Worm (Caenorhabditis elegans) whole organism, young adult: Measurements from ENCODE around the gene B0212.3.

Source experiments
- B0019.2 ChIP-seq: fragments of 200-800 bp; sonication (Bioruptor generic); conservative IDR thresholded peaks from 2 replicates; pipeline ENCODE4 v1.3.6; 2022; ENCODE audit warnings: missing genetic modification reagents, missing genetic modification characterization, missing compliant biosample characterization
- F10E7.11 ChIP-seq: sonication (generic microtip); optimal IDR thresholded peaks from 2 replicates; lab custom pipeline; 2017; ENCODE audit warnings: mild to moderate bottlenecking, missing genetic modification characterization, moderate library complexity, missing compliant biosample characterization
- F22D6.2 ChIP-seq: sonication (generic microtip); optimal IDR thresholded peaks from 2 replicates; lab custom pipeline; 2016; ENCODE audit warnings: mild to moderate bottlenecking, missing genetic modification characterization, missing compliant biosample characterization
- F23B12.7 ChIP-seq: sonication (generic microtip); optimal IDR thresholded peaks from 2 replicates; lab custom pipeline; 2017; ENCODE audit warnings: missing genetic modification characterization, mild to moderate bottlenecking, missing compliant biosample characterization, antibody characterized with exemption, moderate library complexity; ENCODE audit not compliant: insufficient read depth
- F33H1.4 ChIP-seq: fragments of 200-800 bp; sonication (Bioruptor generic); IDR thresholded peaks from 2 replicates; pipeline ENCODE4 v1.3.6; 2022; ENCODE audit warnings: missing genetic modification reagents, missing genetic modification characterization, missing compliant biosample characterization
- F49E8.2 ChIP-seq: sonication (generic microtip); optimal IDR thresholded peaks from 3 replicates; lab custom pipeline; 2017; ENCODE audit warnings: missing genetic modification characterization, mild to moderate bottlenecking, missing compliant biosample characterization, antibody characterized with exemption, moderate library complexity; ENCODE audit not compliant: insufficient read depth
- F57C9.4 ChIP-seq: sonication (generic microtip); optimal IDR thresholded peaks from 2 replicates; lab custom pipeline; 2017; ENCODE audit warnings: mild to moderate bottlenecking, missing genetic modification characterization, missing compliant biosample characterization
- K12H6.12 ChIP-seq: fragments of 200-800 bp; sonication (Bioruptor generic); optimal IDR thresholded peaks from 2 replicates; lab custom pipeline; 2018; ENCODE audit warnings: mild to moderate bottlenecking, missing genetic modification characterization, missing compliant biosample characterization
- ZK185.1 ChIP-seq: sonication (generic microtip); optimal IDR thresholded peaks from 2 replicates; lab custom pipeline; 2016; ENCODE audit warnings: mild to moderate bottlenecking, missing genetic modification characterization, missing compliant biosample characterization; ENCODE audit not compliant: poor library complexity, severe bottlenecking
- attf-3 ChIP-seq: fragments of 200-800 bp; sonication (Bioruptor generic); conservative IDR thresholded peaks from 2 replicates; pipeline ENCODE4 v1.3.6; 2022; ENCODE audit warnings: missing genetic modification reagents, missing genetic modification characterization, missing compliant biosample characterization
- attf-6 ChIP-seq: fragments of 200-800 bp; sonication (Bioruptor generic); IDR thresholded peaks from 2 replicates; pipeline ENCODE4 v1.3.6; 2022; ENCODE audit warnings: missing genetic modification reagents, missing genetic modification characterization, missing compliant biosample characterization
- cebp-1 ChIP-seq, 2 experiments: fragments of 200-800 bp in 1 of 2; sonication (Bioruptor generic) in 1 of 2; sonication (generic microtip) in 1 of 2; IDR thresholded peaks in 1 of 2; optimal IDR thresholded peaks in 1 of 2; 2 replicates each; pipeline versions ENCODE4 v1.3.6 to Lab custom; 2017 to 2022; ENCODE audit warnings: missing compliant biosample characterization in 2 of 2, missing genetic modification characterization in 2 of 2, mild to moderate bottlenecking in 1 of 2, missing genetic modification reagents in 1 of 2, moderate library complexity in 1 of 2
- ceh-100 ChIP-seq: fragments of 200-800 bp; sonication (Bioruptor generic); IDR thresholded peaks from 2 replicates; pipeline ENCODE4 v1.3.6; 2022; ENCODE audit warnings: missing genetic modification reagents, missing genetic modification characterization, missing compliant biosample characterization
- ceh-27 ChIP-seq: fragments of 200-800 bp; sonication (Bioruptor generic); optimal IDR thresholded peaks from 2 replicates; lab custom pipeline; 2018; ENCODE audit warnings: mild to moderate bottlenecking, missing genetic modification characterization, moderate library complexity, missing compliant biosample characterization
- ceh-40 ChIP-seq: fragments of 200-800 bp; sonication (Bioruptor generic); IDR thresholded peaks from 2 replicates; pipeline ENCODE4 v1.3.6; 2022; ENCODE audit warnings: missing genetic modification characterization, missing compliant biosample characterization
- ceh-91 ChIP-seq: fragments of 200-800 bp; sonication (Bioruptor generic); IDR thresholded peaks from 2 replicates; pipeline ENCODE4 v1.3.6; 2022; ENCODE audit warnings: missing genetic modification reagents, missing genetic modification characterization, missing compliant biosample characterization
- die-1 ChIP-seq: sonication (generic microtip); optimal IDR thresholded peaks from 2 replicates; lab custom pipeline; 2016; ENCODE audit warnings: missing genotype, mild to moderate bottlenecking, missing genetic modification characterization, missing compliant biosample characterization
- dpff-1 ChIP-seq: sonication (generic microtip); optimal IDR thresholded peaks from 2 replicates; lab custom pipeline; 2017; ENCODE audit warnings: mild to moderate bottlenecking, missing genetic modification characterization, missing compliant biosample characterization
- efl-1 ChIP-seq: fragments of 150-350 bp; optimal IDR thresholded peaks from 2 replicates; lab custom pipeline; 2014; ENCODE audit warnings: missing biosample characterization, missing genetic modification reagents, missing genetic modification characterization
- egl-44 ChIP-seq: fragments of 200-800 bp; sonication (Bioruptor generic); IDR thresholded peaks from 2 replicates; pipeline ENCODE4 v1.3.6; 2022; ENCODE audit warnings: missing genetic modification reagents, missing genetic modification characterization, missing compliant biosample characterization
- hmg-1.2 ChIP-seq: fragments of 200-800 bp; sonication (Bioruptor generic); IDR thresholded peaks from 2 replicates; pipeline ENCODE4 v1.3.6; 2022; ENCODE audit warnings: missing genetic modification reagents, missing genetic modification characterization, missing compliant biosample characterization
- hrde-1 ChIP-seq: sonication (generic microtip); optimal IDR thresholded peaks from 2 replicates; lab custom pipeline; 2016; ENCODE audit warnings: missing genetic modification characterization, mild to moderate bottlenecking, missing compliant biosample characterization, moderate library complexity, missing genotype, missing genetic modification reagents, borderline replicate concordance
- lag-1 ChIP-seq: fragments of 200-800 bp; sonication (Bioruptor generic); IDR thresholded peaks from 2 replicates; pipeline ENCODE4 v1.3.6; 2022; ENCODE audit warnings: missing genetic modification reagents, missing genetic modification characterization, missing compliant biosample characterization
- let-607 ChIP-seq, 2 experiments: fragments of 200-800 bp in 1 of 2; sonication (Bioruptor generic) in 1 of 2; sonication (generic microtip) in 1 of 2; optimal IDR thresholded peaks; 2 replicates each; lab custom pipeline; 2016 to 2018; ENCODE audit warnings: mild to moderate bottlenecking in 2 of 2, missing compliant biosample characterization in 2 of 2, missing genetic modification characterization in 2 of 2, moderate library complexity in 2 of 2, missing genotype in 1 of 2
- lin-26 ChIP-seq: fragments of 200-800 bp; sonication (Bioruptor generic); IDR thresholded peaks from 2 replicates; pipeline ENCODE4 v1.3.6; 2022; ENCODE audit warnings: missing genetic modification reagents, missing genetic modification characterization, missing compliant biosample characterization
- lin-35 ChIP-seq, 3 experiments: fragments of 150-350 bp in 2 of 3; sonication (generic microtip) in 1 of 3; optimal IDR thresholded peaks; 2 replicates each; lab custom pipeline; 2014 to 2018; ENCODE audit warnings: missing biosample characterization in 3 of 3, missing genetic modification characterization in 3 of 3, missing genetic modification reagents in 3 of 3
- lin-54 ChIP-seq: fragments of 200-800 bp; sonication (Bioruptor generic); optimal IDR thresholded peaks from 2 replicates; lab custom pipeline; 2018; ENCODE audit warnings: mild to moderate bottlenecking, missing genetic modification characterization, missing compliant biosample characterization
- lsy-27 ChIP-seq: sonication (generic microtip); optimal IDR thresholded peaks from 2 replicates; lab custom pipeline; 2017; ENCODE audit warnings: missing genetic modification characterization, mild to moderate bottlenecking, missing compliant biosample characterization, antibody characterized with exemption, missing genotype, borderline replicate concordance; ENCODE audit not compliant: insufficient read depth
- madf-6 ChIP-seq: fragments of 200-800 bp; sonication (Bioruptor generic); IDR thresholded peaks from 2 replicates; pipeline ENCODE4 v1.3.6; 2022; ENCODE audit warnings: missing genetic modification reagents, missing genetic modification characterization, missing compliant biosample characterization
- madf-8 ChIP-seq: fragments of 200-800 bp; sonication (Bioruptor generic); conservative IDR thresholded peaks from 2 replicates; pipeline ENCODE4 v1.3.6; 2022; ENCODE audit warnings: missing genetic modification reagents, missing genetic modification characterization, missing compliant biosample characterization
- mcd-1 ChIP-seq: fragments of 200-800 bp; sonication (Bioruptor generic); IDR thresholded peaks from 2 replicates; pipeline ENCODE4 v1.3.6; 2022; ENCODE audit warnings: missing genetic modification reagents, missing genetic modification characterization, missing compliant biosample characterization
- mxl-1 ChIP-seq: sonication (generic microtip); optimal IDR thresholded peaks from 2 replicates; lab custom pipeline; 2016; ENCODE audit warnings: missing genetic modification characterization, missing compliant biosample characterization
- nfya-1 ChIP-seq: sonication (generic microtip); optimal IDR thresholded peaks from 2 replicates; lab custom pipeline; 2017; ENCODE audit warnings: antibody characterized with exemption, missing compliant biosample characterization, missing genetic modification characterization, borderline replicate concordance; ENCODE audit not compliant: insufficient read depth
- nhr-80 ChIP-seq: sonication (generic microtip); optimal IDR thresholded peaks from 2 replicates; lab custom pipeline; 2016; ENCODE audit warnings: missing genetic modification characterization, missing compliant biosample characterization
- rec-8 ChIP-seq, 2 experiments: sonication (generic microtip); optimal IDR thresholded peaks; 2 replicates each; lab custom pipeline; 2016; ENCODE audit warnings: mild to moderate bottlenecking in 2 of 2, missing genetic modification characterization in 2 of 2, missing genetic modification reagents in 2 of 2, missing genotype in 2 of 2, missing biosample characterization in 1 of 2, missing compliant biosample characterization in 1 of 2, moderate library complexity in 1 of 2
- sdz-38 ChIP-seq: sonication (generic microtip); optimal IDR thresholded peaks from 2 replicates; lab custom pipeline; 2016; ENCODE audit warnings: missing genotype, missing genetic modification characterization, missing compliant biosample characterization
- snpc-3.4 ChIP-seq: sonication (generic microtip); optimal IDR thresholded peaks from 2 replicates; lab custom pipeline; 2017; ENCODE audit warnings: missing genetic modification characterization, mild to moderate bottlenecking, missing compliant biosample characterization, antibody characterized with exemption, moderate library complexity, missing genotype, missing genetic modification reagents
- xnd-1 ChIP-seq: sonication (generic microtip); optimal IDR thresholded peaks from 2 replicates; lab custom pipeline; 2016; ENCODE audit warnings: missing genotype, missing genetic modification reagents, missing genetic modification characterization, missing compliant biosample characterization
- ztf-18 ChIP-seq: sonication (generic microtip); optimal IDR thresholded peaks from 2 replicates; lab custom pipeline; 2016; ENCODE audit warnings: missing genotype, mild to moderate bottlenecking, missing genetic modification characterization, missing compliant biosample characterization
- ztf-25 ChIP-seq: fragments of 200-800 bp; sonication (Bioruptor generic); IDR thresholded peaks from 2 replicates; pipeline ENCODE4 v1.3.6; 2022; ENCODE audit warnings: missing genetic modification reagents, missing genetic modification characterization, missing compliant biosample characterization
- ztf-3 ChIP-seq: fragments of 200-800 bp; sonication (Bioruptor generic); optimal IDR thresholded peaks from 2 replicates; lab custom pipeline; 2018; ENCODE audit warnings: mild to moderate bottlenecking, missing genetic modification characterization, missing compliant biosample characterization

Gene B0212.3

DNA sequence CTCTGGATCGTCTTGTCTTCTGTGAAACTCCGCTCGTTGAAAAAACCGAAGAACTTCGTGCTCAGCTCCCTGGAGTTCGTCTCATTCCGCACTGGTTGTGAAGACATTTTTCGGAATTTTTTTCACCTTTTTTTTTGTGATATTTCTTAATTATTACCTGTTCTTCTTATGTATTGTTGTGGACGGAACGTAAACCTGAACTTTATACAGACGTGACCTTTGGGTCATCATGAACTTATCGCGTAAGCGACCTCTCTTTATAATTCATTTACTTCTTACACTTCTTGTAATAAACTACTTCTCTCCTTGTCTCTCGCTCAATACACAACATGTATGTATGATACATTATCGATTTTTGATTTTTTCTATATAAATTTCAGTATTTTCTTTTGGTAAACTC is 7.8 kb upstream of the B0212.3 start, which contains the start of gene M57.1:
Gene M57.1 (plus strand): TSS at position 301 of the 400 bp plus-strand sequence.
- no peak for TF ChIP-seq egl-44 (GFP tag; lab: Robert Waterston, UW)
- TF ChIP-seq F23B12.7: no peak
- TF ChIP-seq ztf-3: no peak
- no peak for TF ChIP-seq xnd-1 (tag; lab: Kevin White, UChicago)
- TF ChIP-seq F49E8.2 (tag; lab: Kevin White, UChicago): no peak
- TF ChIP-seq rec-8 (tag; optimal IDR thresholded peaks at IDR 0.05; lab: Kevin White, UChicago): no peak
- no peak for TF ChIP-seq ceh-40 (GFP tag; lab: Robert Waterston, UW)
- TF ChIP-seq madf-8 (GFP tag; lab: Robert Waterston, UW): no peak
- no peak for TF ChIP-seq lag-1
- TF ChIP-seq sdz-38 (tag; lab: Kevin White, UChicago): no peak
- no peak for TF ChIP-seq let-607 (tag; optimal IDR thresholded peaks at IDR 0.05; lab: Kevin White, UChicago)
- TF ChIP-seq hrde-1 (tag; lab: Kevin White, UChicago): no peak
- TF ChIP-seq ztf-18 (tag; lab: Kevin White, UChicago): no peak
- no peak for TF ChIP-seq dpff-1
- no peak for TF ChIP-seq F57C9.4 (tag; lab: Kevin White, UChicago)
- TF ChIP-seq lin-26 (GFP tag; lab: Robert Waterston, UW): no peak
- TF ChIP-seq ZK185.1 (tag; lab: Kevin White, UChicago): no peak
- TF ChIP-seq die-1 (tag; lab: Kevin White, UChicago): no peak
- no peak for TF ChIP-seq F33H1.4 (GFP tag; lab: Robert Waterston, UW)

DNA sequence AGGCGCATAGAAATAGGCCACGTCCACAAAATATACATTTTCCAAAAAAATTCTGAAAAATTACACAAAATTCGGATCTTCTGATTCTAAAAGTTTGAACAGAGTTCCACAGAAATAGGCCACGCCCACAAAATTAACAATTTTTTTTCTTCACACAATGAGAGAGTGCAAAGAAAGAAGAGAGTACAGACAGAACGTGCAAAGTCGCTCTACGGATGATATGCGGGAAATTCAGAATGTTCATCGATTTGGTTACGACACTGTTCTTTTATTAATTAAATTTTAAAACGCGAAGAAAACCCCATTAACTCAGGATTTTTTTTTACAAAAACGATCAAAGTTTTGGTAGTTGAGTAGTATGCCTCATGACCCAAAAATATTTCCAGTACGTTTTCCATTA is 7.0 kb upstream of the B0212.3 start:
- TF ChIP-seq cebp-1 (GFP tag; IDR thresholded peaks at IDR 0.05; lab: Robert Waterston, UW): no peak
- no peak for TF ChIP-seq cebp-1 (tag; optimal IDR thresholded peaks at IDR 0.05; lab: Kevin White, UChicago)
- peak; percentile 49; the same call in 1 of the 2 replicates for TF ChIP-seq hmg-1.2
- no peak for TF ChIP-seq lin-54 (GFP tag; lab: Kevin White, UChicago)

DNA sequence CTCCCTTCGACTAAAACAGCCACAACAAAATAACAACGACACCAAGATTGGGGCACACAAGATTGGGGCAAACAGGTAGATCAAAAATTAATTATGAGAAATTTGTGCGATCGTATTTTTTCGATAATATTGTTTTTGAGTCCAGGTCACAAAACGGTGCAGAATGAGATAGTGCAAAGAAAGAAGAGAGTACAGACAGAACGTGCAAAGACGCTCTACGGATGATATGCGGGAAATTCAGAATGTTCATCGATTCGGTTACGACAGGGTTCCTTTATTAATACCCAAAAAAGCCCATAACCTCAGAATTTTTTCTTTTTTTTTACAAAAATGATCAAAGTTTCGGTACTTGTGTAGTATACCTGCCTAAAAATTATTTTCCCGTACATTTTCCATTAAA is 719 bp upstream of the B0212.3 start:
- TF ChIP-seq madf-6 (GFP tag; lab: Robert Waterston, UW) (peak; percentile 68), ceh-100 (GFP tag; lab: Robert Waterston, UW) (no peak), lin-35 (GFP tag; optimal IDR thresholded peaks at IDR 0.05; lab: Kevin White, UChicago) (no peak), F23B12.7 (no peak), hrde-1 (tag; lab: Kevin White, UChicago) (no peak), nfya-1 (tag; lab: Kevin White, UChicago) (no peak), efl-1 (GFP tag; lab: Kevin White, UChicago) (peak; percentile 45), mcd-1 (GFP tag; lab: Robert Waterston, UW) (peak; percentile 31; the same call in 1 of the 2 replicates), madf-8 (GFP tag; lab: Robert Waterston, UW) (0 out of 2 replicates have a peak, but pooled peaks have one; percentile 28), hmg-1.2 (peak; percentile 71; the same call in 1 of the 2 replicates), F22D6.2 (tag; lab: Kevin White, UChicago) (no peak)

DNA sequence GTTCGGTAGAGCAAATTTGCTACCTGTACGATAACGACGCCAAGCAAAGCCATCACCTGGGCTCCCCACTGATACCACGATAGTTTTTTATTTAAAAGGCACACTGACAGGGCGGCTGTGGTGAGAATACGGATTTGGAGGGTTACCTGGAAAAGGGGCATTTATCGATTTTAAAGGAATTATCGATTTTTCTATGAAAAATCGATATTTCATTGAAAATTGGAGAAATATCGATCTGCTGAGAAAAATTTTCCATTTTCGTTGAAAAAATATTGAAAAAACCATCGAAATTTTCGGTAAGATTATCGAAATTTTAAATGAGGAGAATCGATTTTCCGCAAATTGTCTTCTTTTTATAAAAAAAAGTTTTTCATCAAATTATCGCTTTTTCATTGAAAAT is 5.1 kb downstream of the B0212.3 start:
- TF ChIP-seq ztf-25 (GFP tag; lab: Robert Waterston, UW) (no peak), B0019.2 (no peak), snpc-3.4 (no peak), mxl-1 (tag; lab: Kevin White, UChicago) (no peak), attf-3 (GFP tag; lab: Robert Waterston, UW) (no peak), ztf-18 (tag; lab: Kevin White, UChicago) (no peak), F10E7.11 (tag; lab: Kevin White, UChicago) (no peak), nhr-80 (tag; lab: Kevin White, UChicago) (no peak), attf-6 (no peak), hrde-1 (tag; lab: Kevin White, UChicago) (no peak), ceh-27 (GFP tag; lab: Kevin White, UChicago) (no peak), efl-1 (GFP tag; lab: Kevin White, UChicago) (no peak), rec-8 (tag; optimal IDR thresholded peaks at IDR 0.05; lab: Kevin White, UChicago) (no peak), K12H6.12 (no peak), ceh-91 (GFP tag; lab: Robert Waterston, UW) (no peak), lsy-27 (tag; lab: Kevin White, UChicago) (no peak)
